Worm (Caenorhabditis elegans) whole organism, early embryonic: ENCODE data around the gene R05G6.5.

Experiments
- B0310.2 ChIP-seq: sonication (generic microtip); optimal IDR thresholded peaks from 2 replicates; lab custom pipeline; 2016; ENCODE audit warnings: mild to moderate bottlenecking, missing genetic modification characterization, missing compliant biosample characterization
- F13C5.2 ChIP-seq: sonication (generic microtip); optimal IDR thresholded peaks from 2 replicates; lab custom pipeline; 2017; ENCODE audit warnings: mild to moderate bottlenecking, missing genetic modification characterization, inconsistent platforms, missing compliant biosample characterization
- aly-1 ChIP-seq: sonication (generic microtip); optimal IDR thresholded peaks from 2 replicates; lab custom pipeline; 2016; ENCODE audit warnings: missing genetic modification characterization, missing compliant biosample characterization
- ama-1 ChIP-seq: fragments of 150-350 bp; optimal IDR thresholded peaks from 2 replicates; lab custom pipeline; 2014
- ceh-13 ChIP-seq: fragments of 200-800 bp; sonication (Bioruptor generic); optimal IDR thresholded peaks from 2 replicates; lab custom pipeline; 2018; ENCODE audit warnings: mild to moderate bottlenecking, missing genetic modification characterization, missing compliant biosample characterization
- ceh-36 ChIP-seq: sonication (generic microtip); optimal IDR thresholded peaks from 2 replicates; lab custom pipeline; 2016; ENCODE audit warnings: missing genetic modification characterization, inconsistent platforms, missing compliant biosample characterization
- ets-7 ChIP-seq: sonication (generic microtip); optimal IDR thresholded peaks from 2 replicates; lab custom pipeline; 2016; ENCODE audit warnings: missing genotype, missing genetic modification characterization, missing compliant biosample characterization
- flt-1 ChIP-seq: fragments of 200-800 bp; sonication (Bioruptor generic); IDR thresholded peaks from 2 replicates; pipeline ENCODE4 v1.3.6; 2022; ENCODE audit warnings: missing genetic modification characterization, missing compliant biosample characterization
- hmbx-1 ChIP-seq: sonication (generic microtip); optimal IDR thresholded peaks from 2 replicates; lab custom pipeline; 2016; ENCODE audit warnings: mild to moderate bottlenecking, missing genetic modification characterization, missing compliant biosample characterization
- hmg-4 ChIP-seq: fragments of 200-800 bp; sonication (Bioruptor generic); optimal IDR thresholded peaks from 2 replicates; lab custom pipeline; 2018; ENCODE audit warnings: mild to moderate bottlenecking, missing genetic modification characterization, missing compliant biosample characterization
- hnd-1 ChIP-seq: sonication (generic microtip); optimal IDR thresholded peaks from 2 replicates; lab custom pipeline; 2016; ENCODE audit warnings: missing genetic modification characterization, missing compliant biosample characterization
- pes-1 ChIP-seq: fragments of 200-800 bp; sonication (Bioruptor generic); IDR thresholded peaks from 2 replicates; pipeline ENCODE4 v1.3.6; 2022; ENCODE audit warnings: missing genetic modification reagents, missing genetic modification characterization, missing compliant biosample characterization
- scrt-1 ChIP-seq: fragments of 200-800 bp; sonication (Bioruptor generic); IDR thresholded peaks from 2 replicates; pipeline ENCODE4 v1.3.6; 2022; ENCODE audit warnings: missing genetic modification characterization, missing compliant biosample characterization
- sea-1 ChIP-seq: fragments of 200-800 bp; sonication (Bioruptor generic); conservative IDR thresholded peaks from 2 replicates; pipeline ENCODE4 v1.3.6; 2022; ENCODE audit warnings: missing genetic modification characterization, missing compliant biosample characterization
- tbx-11 ChIP-seq: fragments of 200-800 bp; sonication (Bioruptor generic); IDR thresholded peaks from 2 replicates; pipeline ENCODE4 v1.3.6; 2022; ENCODE audit warnings: missing genetic modification characterization, missing compliant biosample characterization
- tbx-37 ChIP-seq: fragments of 200-800 bp; sonication (Bioruptor generic); conservative IDR thresholded peaks from 2 replicates; pipeline ENCODE4 v1.3.6; 2022; ENCODE audit warnings: missing genetic modification reagents, missing genetic modification characterization, missing compliant biosample characterization
- tra-4 ChIP-seq: sonication (generic microtip); optimal IDR thresholded peaks from 2 replicates; lab custom pipeline; 2017; ENCODE audit warnings: missing genetic modification characterization, missing compliant biosample characterization

Gene R05G6.5

ce11 chrIV:7477197-7477596 is 31.0 kb upstream of the R05G6.5 start, which contains the start of gene pycr-4:
pycr-4 (minus strand) TSS chrIV:7477297.
- TF ChIP-seq sea-1 = no peak
- no peak for TF ChIP-seq tbx-37 (GFP tag; lab: Robert Waterston, UW)
- TF ChIP-seq scrt-1 (GFP tag; lab: Robert Waterston, UW) = no peak
- TF ChIP-seq flt-1 = no peak
- TF ChIP-seq ets-7 = no peak
- no peak for TF ChIP-seq tra-4 (tag; lab: Kevin White, UChicago)

ce11 chrIV:7477697-7478096 is 30.5 kb upstream of the R05G6.5 start:
- TF ChIP-seq tbx-37 (GFP tag; lab: Robert Waterston, UW) = no peak
- TF ChIP-seq scrt-1 (GFP tag; lab: Robert Waterston, UW) = no peak

- TF ChIP-seq hmbx-1 (no peak), ceh-36 (tag; lab: Kevin White, UChicago) (no peak), hnd-1 (tag; lab: Kevin White, UChicago) (no peak), ets-7 (no peak), hmg-4 (GFP tag; lab: Kevin White, UChicago) (no peak), aly-1 (tag; lab: Kevin White, UChicago) (no peak), F13C5.2 (no peak), scrt-1 (GFP tag; lab: Robert Waterston, UW) (no peak), tra-4 (tag; lab: Kevin White, UChicago) (no peak), tbx-11 (GFP tag; lab: Robert Waterston, UW) (no peak), tbx-37 (GFP tag; lab: Robert Waterston, UW) (no peak), ama-1 (lab: Kevin White, UChicago) (no peak), sea-1 (no peak), B0310.2 (tag; lab: Kevin White, UChicago) (no peak)
Measured at ce11 chrIV:7478134-7478533, 30.0 kb upstream of the R05G6.5 start, which contains the start of gene rod-1. rod-1 (plus strand) TSS chrIV:7478452.

- TF ChIP-seq aly-1 (tag; lab: Kevin White, UChicago) (peak; percentile 39), flt-1 (peak; percentile 39; the same call in 1 of the 2 replicates), tbx-11 (GFP tag; lab: Robert Waterston, UW) (peak; percentile 8; the same call in 1 of the 2 replicates), sea-1 (peak; percentile 76), ama-1 (lab: Kevin White, UChicago) (peak; percentile 69)
Measured at ce11 chrIV:7485565-7486200, 22.5 kb upstream of the R05G6.5 start.

ce11 chrIV:7486201-7486947 is 21.8 kb upstream of the R05G6.5 start, which contains the start of the genes his-61 and his-62:
his-61 (minus strand) TSS chrIV:7486217.
his-62 (plus strand) TSS chrIV:7486545.
- no peak for TF ChIP-seq hnd-1 (tag; lab: Kevin White, UChicago)
- TF ChIP-seq pes-1 = 0 out of 2 replicates have a peak, but pooled peaks have one; percentile 4
- no peak for TF ChIP-seq tbx-37 (GFP tag; lab: Robert Waterston, UW)
- TF ChIP-seq flt-1 = no peak
- TF ChIP-seq B0310.2 (tag; lab: Kevin White, UChicago) = peak; percentile 46
- peak; percentile 52 for TF ChIP-seq F13C5.2
- peak; percentile 20 for TF ChIP-seq tra-4 (tag; lab: Kevin White, UChicago)
- no peak for TF ChIP-seq tbx-11 (GFP tag; lab: Robert Waterston, UW)
- no peak for TF ChIP-seq sea-1
- peak; percentile 79 for TF ChIP-seq aly-1 (tag; lab: Kevin White, UChicago)
- no peak for TF ChIP-seq ceh-13
- TF ChIP-seq scrt-1 (GFP tag; lab: Robert Waterston, UW) = no peak
- TF ChIP-seq ets-7 = no peak
- peak; percentile 36 for TF ChIP-seq hmg-4 (GFP tag; lab: Kevin White, UChicago)
- no peak for TF ChIP-seq hmbx-1
- peak; percentile 95 for TF ChIP-seq ama-1 (lab: Kevin White, UChicago)
- peak; percentile 31 for TF ChIP-seq ceh-36 (tag; lab: Kevin White, UChicago)

- TF ChIP-seq scrt-1 (GFP tag; lab: Robert Waterston, UW) (0 out of 2 replicates have a peak, but pooled peaks have one; percentile 45), tbx-11 (GFP tag; lab: Robert Waterston, UW) (no peak; the same call in 1 of the 2 replicates), aly-1 (tag; lab: Kevin White, UChicago) (peak; percentile 98), hmbx-1 (peak; percentile 70), ets-7 (no peak), F13C5.2 (peak; percentile 47), ama-1 (lab: Kevin White, UChicago) (peak; percentile 98), sea-1 (peak; percentile 79), pes-1 (peak; percentile 84), B0310.2 (tag; lab: Kevin White, UChicago) (peak; percentile 67), hmg-4 (GFP tag; lab: Kevin White, UChicago) (peak; percentile 56), ceh-13 (peak; percentile 45), tbx-37 (GFP tag; lab: Robert Waterston, UW) (no peak), ceh-36 (tag; lab: Kevin White, UChicago) (peak; percentile 77), flt-1 (peak; percentile 58), hnd-1 (tag; lab: Kevin White, UChicago) (no peak), tra-4 (tag; lab: Kevin White, UChicago) (peak; percentile 76)
Measured at ce11 chrIV:7487554-7488456, 20.4 kb upstream of the R05G6.5 start, which contains the start of the genes his-60 and his-59. his-60 (minus strand) TSS chrIV:7487992. his-59 (plus strand) TSS chrIV:7488249.
